Worm (Caenorhabditis elegans) whole organism, L4 larva: ENCODE results near the gene C06E2.5.

ENCODE experiments used
- D1046.2 ChIP-seq: fragments of 200-800 bp; sonication (Bioruptor generic); IDR thresholded peaks from 2 replicates; pipeline ENCODE4 v1.3.6; 2022; ENCODE audit warnings: missing genetic modification characterization, missing compliant biosample characterization
- F26F4.8 ChIP-seq: fragments of 200-800 bp; sonication (Bioruptor generic); conservative IDR thresholded peaks from 2 replicates; pipeline ENCODE4 v1.3.6; 2022; ENCODE audit warnings: missing genetic modification characterization, missing compliant biosample characterization
- F44E2.7 ChIP-seq: fragments of 200-800 bp; sonication (Bioruptor generic); IDR thresholded peaks from 2 replicates; pipeline ENCODE4 v2.1.2; 2022; ENCODE audit warnings: missing genetic modification characterization, missing compliant biosample characterization
- Y105C5A.15 ChIP-seq: fragments of 200-800 bp; sonication (Bioruptor generic); IDR thresholded peaks from 2 replicates; pipeline ENCODE4 v1.3.6; 2022; ENCODE audit warnings: missing genetic modification characterization, missing compliant biosample characterization
- Y48G9A.11 ChIP-seq: fragments of 200-800 bp; sonication (Bioruptor generic); IDR thresholded peaks from 2 replicates; pipeline ENCODE4 v1.3.6; 2022; ENCODE audit warnings: missing genetic modification reagents, missing genetic modification characterization, missing compliant biosample characterization
- Y75B8A.6 ChIP-seq: fragments of 200-800 bp; sonication (Bioruptor generic); IDR thresholded peaks from 2 replicates; pipeline ENCODE4 v1.3.6; 2022; ENCODE audit warnings: missing genetic modification reagents, missing genetic modification characterization, missing compliant biosample characterization
- aly-2 ChIP-seq: sonication (generic microtip); optimal IDR thresholded peaks from 2 replicates; lab custom pipeline; 2018; ENCODE audit warnings: missing biosample characterization, missing genetic modification characterization
- ama-1 ChIP-seq: fragments of 150-350 bp; optimal IDR thresholded peaks from 2 replicates; lab custom pipeline; 2014; ENCODE audit warnings: inconsistent platforms, mixed read lengths
- arid-1 ChIP-seq: fragments of 200-800 bp; sonication (Bioruptor generic); conservative IDR thresholded peaks from 2 replicates; pipeline ENCODE4 v1.3.6; 2022; ENCODE audit warnings: missing genetic modification reagents, missing genetic modification characterization, missing compliant biosample characterization
- ceh-20 ChIP-seq: fragments of 200-800 bp; sonication (Bioruptor generic); IDR thresholded peaks from 2 replicates; pipeline ENCODE4 v1.3.6; 2022; ENCODE audit warnings: missing genetic modification reagents, missing genetic modification characterization, missing compliant biosample characterization
- ceh-28 ChIP-seq: fragments of 150-350 bp; optimal IDR thresholded peaks from 2 replicates; lab custom pipeline; 2014; ENCODE audit warnings: missing biosample characterization, missing genetic modification reagents, missing genetic modification characterization
- ceh-82 ChIP-seq: sonication (generic microtip); optimal IDR thresholded peaks from 2 replicates; lab custom pipeline; 2017; ENCODE audit warnings: missing biosample characterization, missing genetic modification characterization
- ctbp-1 ChIP-seq: fragments of 200-800 bp; sonication (Bioruptor generic); IDR thresholded peaks from 2 replicates; pipeline ENCODE4 v1.3.6; 2022; ENCODE audit warnings: missing genetic modification reagents, missing genetic modification characterization, missing compliant biosample characterization
- daf-19 ChIP-seq: fragments of 200-800 bp; sonication (Bioruptor generic); conservative IDR thresholded peaks from 2 replicates; pipeline ENCODE4 v1.3.6; 2022; ENCODE audit warnings: missing genetic modification characterization, missing compliant biosample characterization
- dmd-6 ChIP-seq: fragments of 200-800 bp; sonication (Bioruptor generic); IDR thresholded peaks from 2 replicates; pipeline ENCODE4 v1.3.6; 2022; ENCODE audit warnings: missing genetic modification reagents, missing genetic modification characterization, missing compliant biosample characterization
- dmd-8 ChIP-seq: fragments of 200-800 bp; sonication (Bioruptor generic); IDR thresholded peaks from 2 replicates; pipeline ENCODE4 v1.3.6; 2022; ENCODE audit warnings: missing genetic modification characterization, missing compliant biosample characterization
- dmd-9 ChIP-seq: fragments of 200-800 bp; sonication (Bioruptor generic); IDR thresholded peaks from 2 replicates; pipeline ENCODE4 v1.3.6; 2022; ENCODE audit warnings: missing genetic modification reagents, missing genetic modification characterization, missing compliant biosample characterization
- dpl-1 ChIP-seq: fragments of 150-350 bp; optimal IDR thresholded peaks from 2 replicates; lab custom pipeline; 2014; ENCODE audit warnings: missing biosample characterization, missing genetic modification reagents, missing genetic modification characterization
- dve-1 ChIP-seq: sonication (generic microtip); optimal IDR thresholded peaks from 2 replicates; lab custom pipeline; 2017; ENCODE audit warnings: antibody characterized with exemption, mild to moderate bottlenecking, missing genetic modification characterization, missing compliant biosample characterization; ENCODE audit not compliant: insufficient read depth
- egl-43 ChIP-seq: fragments of 200-800 bp; sonication (Bioruptor generic); IDR thresholded peaks from 2 replicates; pipeline ENCODE4 v1.3.6; 2022; ENCODE audit warnings: missing genetic modification reagents, missing genetic modification characterization, missing compliant biosample characterization
- fos-1 ChIP-seq: fragments of 150-350 bp; optimal IDR thresholded peaks from 2 replicates; lab custom pipeline; 2014; ENCODE audit warnings: missing biosample characterization, missing genetic modification characterization
- hlh-11 ChIP-seq: fragments of 200-800 bp; sonication (Bioruptor generic); optimal IDR thresholded peaks from 2 replicates; lab custom pipeline; 2018; ENCODE audit warnings: mild to moderate bottlenecking, missing genetic modification characterization, missing compliant biosample characterization
- hmg-1.1 ChIP-seq: fragments of 200-800 bp; sonication (Bioruptor generic); IDR thresholded peaks from 2 replicates; pipeline ENCODE4 v1.3.6; 2022; ENCODE audit warnings: missing genetic modification reagents, missing genetic modification characterization, missing compliant biosample characterization
- lim-7 ChIP-seq: fragments of 200-800 bp; sonication (Bioruptor generic); IDR thresholded peaks from 2 replicates; pipeline ENCODE4 v1.3.6; 2022; ENCODE audit warnings: missing genetic modification characterization, missing compliant biosample characterization
- lin-1 ChIP-seq: fragments of 200-800 bp; sonication (Bioruptor generic); IDR thresholded peaks from 2 replicates; pipeline ENCODE4 v1.3.6; 2022; ENCODE audit warnings: missing genetic modification reagents, missing genetic modification characterization, missing compliant biosample characterization
- lin-38 ChIP-seq: fragments of 200-800 bp; sonication (Bioruptor generic); IDR thresholded peaks from 2 replicates; pipeline ENCODE4 v1.3.6; 2022; ENCODE audit warnings: missing genetic modification reagents, missing genetic modification characterization, missing compliant biosample characterization
- lsy-2 ChIP-seq, 2 experiments: fragments of 150-350 bp in 1 of 2; sonication (generic microtip) in 1 of 2; optimal IDR thresholded peaks; 2 replicates each; lab custom pipeline; 2014 to 2017; ENCODE audit warnings: missing biosample characterization in 2 of 2, missing genetic modification characterization in 2 of 2
- madf-5 ChIP-seq, 2 experiments: fragments of 200-800 bp; sonication (Bioruptor generic); IDR thresholded peaks; 2 replicates each; pipeline ENCODE4 v1.3.6; 2022; ENCODE audit warnings: missing compliant biosample characterization in 2 of 2, missing genetic modification characterization in 2 of 2
- madf-9 ChIP-seq: fragments of 200-800 bp; sonication (Bioruptor generic); conservative IDR thresholded peaks from 2 replicates; pipeline ENCODE4 v1.3.6; 2022; ENCODE audit warnings: missing genetic modification reagents, missing genetic modification characterization, missing compliant biosample characterization
- mep-1 ChIP-seq: fragments of 150-350 bp; sonication (generic microtip); optimal IDR thresholded peaks from 3 replicates; lab custom pipeline; 2014; ENCODE audit warnings: missing biosample characterization, missing genetic modification characterization
- mes-2 ChIP-seq: sonication (generic microtip); optimal IDR thresholded peaks from 2 replicates; lab custom pipeline; 2016; ENCODE audit warnings: missing genotype, mild to moderate bottlenecking, missing genetic modification characterization, missing compliant biosample characterization; ENCODE audit not compliant: poor library complexity, severe bottlenecking
- mxl-2 ChIP-seq: fragments of 200-800 bp; sonication (Bioruptor generic); conservative IDR thresholded peaks from 2 replicates; pipeline ENCODE4 v1.3.6; 2022; ENCODE audit warnings: missing genetic modification reagents, missing genetic modification characterization, missing compliant biosample characterization
- nhr-42 ChIP-seq: fragments of 200-800 bp; sonication (Bioruptor generic); IDR thresholded peaks from 2 replicates; pipeline ENCODE4 v1.3.6; 2022; ENCODE audit warnings: missing genetic modification characterization, missing compliant biosample characterization
- nhr-6 ChIP-seq: fragments of 150-350 bp; optimal IDR thresholded peaks from 2 replicates; lab custom pipeline; 2014; ENCODE audit warnings: missing biosample characterization, missing genetic modification characterization
- php-3 ChIP-seq: fragments of 200-800 bp; sonication (Bioruptor generic); IDR thresholded peaks from 2 replicates; pipeline ENCODE4 v1.3.6; 2022; ENCODE audit warnings: missing genetic modification reagents, missing genetic modification characterization, missing compliant biosample characterization
- skn-1 ChIP-seq: fragments of 150-350 bp; optimal IDR thresholded peaks from 2 replicates; lab custom pipeline; 2014; ENCODE audit warnings: missing biosample characterization, missing genetic modification characterization
- snpc-1.2 ChIP-seq: fragments of 200-800 bp; sonication (Bioruptor generic); IDR thresholded peaks from 2 replicates; pipeline ENCODE4 v1.3.6; 2022; ENCODE audit warnings: missing genetic modification reagents, missing genetic modification characterization, missing compliant biosample characterization
- snpc-4 ChIP-seq: fragments of 150-350 bp; optimal IDR thresholded peaks from 2 replicates; lab custom pipeline; 2014; ENCODE audit warnings: missing biosample characterization, missing genetic modification characterization
- tra-1 ChIP-seq: fragments of 200-800 bp; sonication (Bioruptor generic); IDR thresholded peaks from 2 replicates; pipeline ENCODE4 v1.3.6; 2022; ENCODE audit warnings: missing genetic modification reagents, missing genetic modification characterization, missing compliant biosample characterization
- vab-7 ChIP-seq: fragments of 200-800 bp; sonication (Bioruptor generic); IDR thresholded peaks from 2 replicates; pipeline ENCODE4 v1.3.6; 2022; ENCODE audit warnings: missing genetic modification reagents, missing genetic modification characterization, missing compliant biosample characterization
- zfp-2 ChIP-seq: sonication (generic microtip); optimal IDR thresholded peaks from 2 replicates; lab custom pipeline; 2016; ENCODE audit warnings: mild to moderate bottlenecking, missing genetic modification characterization, missing compliant biosample characterization
- zfp-3 ChIP-seq: fragments of 200-800 bp; sonication (Bioruptor generic); conservative IDR thresholded peaks from 2 replicates; pipeline ENCODE4 v1.3.6; 2022; ENCODE audit warnings: missing genetic modification reagents, missing genetic modification characterization, missing compliant biosample characterization
- zip-11 ChIP-seq: fragments of 200-800 bp; sonication (Bioruptor generic); IDR thresholded peaks from 2 replicates; pipeline ENCODE4 v1.3.6; 2022; ENCODE audit warnings: missing genetic modification characterization, missing compliant biosample characterization

C06E2.5 gene

DNA sequence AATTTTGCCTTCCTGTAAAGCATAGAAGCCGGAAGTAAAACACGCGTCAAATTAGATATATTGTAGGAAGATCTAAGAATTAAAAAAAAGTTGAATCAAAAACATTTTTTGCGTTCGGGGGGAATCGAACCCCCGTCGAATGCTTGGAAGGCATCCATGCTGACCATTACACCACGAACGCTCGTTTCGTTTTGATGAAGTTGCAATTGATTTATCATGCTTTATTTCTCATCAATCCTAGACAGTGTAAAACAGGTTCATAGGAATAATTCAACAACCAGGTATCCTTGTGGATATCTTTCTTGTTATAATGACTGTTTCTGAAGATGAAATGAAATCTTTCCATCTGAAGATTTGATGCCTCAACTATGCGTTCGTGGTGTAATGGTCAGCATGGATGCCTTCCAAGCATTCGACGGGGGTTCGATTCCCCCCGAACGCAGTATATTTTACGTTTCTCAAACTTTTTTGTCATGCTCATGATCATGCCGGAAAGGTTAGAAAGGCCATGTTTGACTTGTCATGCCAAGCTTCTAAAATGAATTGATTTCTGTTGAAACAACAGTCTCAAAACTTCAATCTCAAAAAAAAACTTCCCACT lies 37.8 kb downstream of the C06E2.5 start (continued):
- TF ChIP-seq snpc-4 (tag; lab: Kevin White, UChicago) (no peak), mep-1 (no peak), fos-1 (no peak), zip-11 (GFP tag; lab: Robert Waterston, UW) (peak; percentile 62; the same call in 1 of the 2 replicates), zfp-2 (tag; lab: Kevin White, UChicago) (no peak), aly-2 (tag; lab: Kevin White, UChicago) (no peak), ceh-28 (tag; lab: Kevin White, UChicago) (no peak), snpc-1.2 (GFP tag; lab: Robert Waterston, UW) (peak; percentile 58; the same call in 1 of the 2 replicates), ceh-20 (GFP tag; lab: Robert Waterston, UW) (0 out of 2 replicates have a peak, but pooled peaks have one; percentile 8), F26F4.8 (GFP tag; lab: Robert Waterston, UW) (no peak; the same call in 1 of the 2 replicates), skn-1 (tag; lab: Kevin White, UChicago) (no peak), egl-43 (GFP tag; lab: Robert Waterston, UW) (peak; percentile 72)

DNA sequence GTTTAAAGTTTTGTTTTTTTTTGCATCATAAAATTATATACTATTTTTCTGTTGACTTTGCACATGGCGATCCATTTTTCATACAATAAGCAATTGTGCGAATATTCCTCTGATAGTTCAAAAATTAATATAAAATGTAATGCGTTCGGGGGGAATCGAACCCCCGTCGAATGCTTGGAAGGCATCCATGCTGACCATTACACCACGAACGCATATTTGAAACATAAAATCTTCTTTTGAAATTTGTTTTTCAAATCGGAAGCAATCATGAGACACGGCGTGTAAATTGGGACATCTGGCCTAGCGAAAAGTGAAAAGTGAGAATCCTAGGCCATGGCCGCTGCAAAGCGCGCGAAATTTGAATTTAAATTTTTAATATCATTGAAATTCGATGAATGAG lies 39.3 kb downstream of the C06E2.5 start:
- 0 out of 2 replicates have a peak, but pooled peaks have one; percentile 12 for TF ChIP-seq arid-1
- peak; percentile 55 for TF ChIP-seq lin-38 (GFP tag; lab: Robert Waterston, UW)
- peak; percentile 46; the same call in 1 of the 2 replicates for TF ChIP-seq snpc-1.2 (GFP tag; lab: Robert Waterston, UW)
- TF ChIP-seq Y48G9A.11, result 0 out of 2 replicates have a peak, but pooled peaks have one; percentile 19
- peak; percentile 76 for TF ChIP-seq egl-43 (GFP tag; lab: Robert Waterston, UW)
- TF ChIP-seq madf-9 (GFP tag; lab: Robert Waterston, UW), result peak; percentile 26; the same call in 1 of the 2 replicates
- 0 out of 2 replicates have a peak, but pooled peaks have one; percentile 27 for TF ChIP-seq dmd-9
- peak; percentile 12 for TF ChIP-seq mes-2
- 0 out of 2 replicates have a peak, but pooled peaks have one; percentile 9 for TF ChIP-seq lin-1 (GFP tag; lab: Robert Waterston, UW)
- peak; percentile 53; the same call in 1 of the 2 replicates for TF ChIP-seq dmd-8 (GFP tag; lab: Robert Waterston, UW)
- TF ChIP-seq D1046.2 (GFP tag; lab: Robert Waterston, UW), result peak; percentile 62; the same call in 1 of the 2 replicates
- peak; percentile 43; the same call in 1 of the 2 replicates for TF ChIP-seq vab-7
- peak; percentile 32; the same call in 1 of the 2 replicates for TF ChIP-seq ctbp-1 (GFP tag; lab: Robert Waterston, UW)
- TF ChIP-seq F26F4.8 (GFP tag; lab: Robert Waterston, UW), result peak; percentile 69; the same call in 1 of the 2 replicates
- 0 out of 2 replicates have a peak, but pooled peaks have one; percentile 26 for TF ChIP-seq mxl-2 (GFP tag; lab: Robert Waterston, UW)
- TF ChIP-seq lim-7 (GFP tag; lab: Robert Waterston, UW), result peak; percentile 57; the same call in 1 of the 2 replicates
- peak; percentile 36 to 58; a peak in 1 of 4 replicates for TF ChIP-seq madf-5 (GFP tag; IDR thresholded peaks at IDR 0.05; lab: Robert Waterston, UW)
- peak; percentile 26; the same call in 1 of the 2 replicates for TF ChIP-seq hmg-1.1 (GFP tag; lab: Robert Waterston, UW)
- TF ChIP-seq, all 104 proteins: peak for 18; not testable (repeated sequence) for 86

DNA sequence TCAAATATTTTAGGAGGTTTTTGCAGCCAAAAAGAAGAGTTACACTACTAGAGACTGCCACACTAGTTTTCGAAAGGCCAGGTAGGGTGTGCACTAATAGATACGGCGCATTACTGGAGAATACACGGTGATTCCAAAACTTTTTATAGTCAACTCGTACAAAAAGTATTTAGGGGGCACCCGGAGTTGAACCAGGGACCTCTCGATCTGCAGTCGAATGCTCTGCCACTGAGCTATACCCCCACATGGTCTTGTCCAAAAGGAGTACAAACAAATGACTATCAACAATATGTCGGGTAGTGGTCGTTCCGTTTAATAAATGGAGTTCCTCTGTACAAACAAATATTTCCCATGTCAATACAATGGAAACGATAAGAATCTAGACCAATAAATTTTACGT lies 39.8 kb downstream of the C06E2.5 start:
- TF ChIP-seq Y105C5A.15 (peak; percentile 81; the same call in 1 of the 2 replicates), zfp-3 (peak; percentile 45; the same call in 1 of the 2 replicates), nhr-42 (GFP tag; lab: Robert Waterston, UW) (no peak), lim-7 (GFP tag; lab: Robert Waterston, UW) (peak; percentile 82), vab-7 (peak; percentile 61; the same call in 1 of the 2 replicates), tra-1 (GFP tag; lab: Robert Waterston, UW) (peak; percentile 66; the same call in 1 of the 2 replicates), ceh-82 (no peak), Y75B8A.6 (GFP tag; lab: Robert Waterston, UW) (no peak), hlh-11 (tag; lab: Kevin White, UChicago) (peak; percentile 12), F44E2.7 (peak; percentile 89; the same call in 1 of the 2 replicates), mes-2 (peak; percentile 60), daf-19 (GFP tag; lab: Robert Waterston, UW) (0 out of 2 replicates have a peak, but pooled peaks have one; percentile 45), dve-1 (tag; lab: Kevin White, UChicago) (peak; percentile 57), ama-1 (lab: Kevin White, UChicago) (no peak), dpl-1 (GFP tag; lab: Kevin White, UChicago) (no peak), dmd-6 (GFP tag; lab: Robert Waterston, UW) (peak; percentile 47), arid-1 (peak; percentile 71; the same call in 1 of the 2 replicates), ceh-20 (GFP tag; lab: Robert Waterston, UW) (no peak), snpc-1.2 (GFP tag; lab: Robert Waterston, UW) (no peak; the same call in none of the 2 replicates), php-3 (GFP tag; lab: Robert Waterston, UW) (0 out of 2 replicates have a peak, but pooled peaks have one; percentile 41), dmd-8 (GFP tag; lab: Robert Waterston, UW) (peak; percentile 72; the same call in 1 of the 2 replicates), egl-43 (GFP tag; lab: Robert Waterston, UW) (peak; percentile 78), nhr-6 (tag; lab: Kevin White, UChicago) (peak; percentile 6), lsy-2 (tag; optimal IDR thresholded peaks at IDR 0.05; lab: Kevin White, UChicago) (no peak)
